Fruit fly (Drosophila melanogaster): ENCODE results near the gene Sgp.

- TF ChIP-seq h (optimal IDR thresholded peaks at IDR 0.05), result no peak
- no peak for TF ChIP-seq insv (optimal IDR thresholded peaks at IDR 0.05)
- TF ChIP-seq psq (optimal IDR thresholded peaks at IDR 0.05), result no peak
- no peak for TF ChIP-seq ttk (optimal IDR thresholded peaks at IDR 0.05)
- no peak for TF ChIP-seq Sin3A (optimal IDR thresholded peaks at IDR 0.05)
These were observed 7.8 kb upstream of the Sgp start, which contains the start of gene CG13096 for dm6 chr2L:8511723-8512122.

All from Kc167 (cell line).